Worm (Caenorhabditis elegans): ENCODE measurements around the gene F17H10.4.

Gene F17H10.4

ce11 chrX:13104966-13105365 is 21.4 kb downstream of the F17H10.4 start, which contains the start of gene F17H10.1 (continued):
- TF ChIP-seq lin-1 (GFP tag; IDR thresholded peaks at IDR 0.05), result peak; percentile 90
- TF ChIP-seq nhr-237 (tag; optimal IDR thresholded peaks at IDR 0.05), result no peak
- no peak for TF ChIP-seq lin-15B (tag; optimal IDR thresholded peaks at IDR 0.05)
- no peak for TF ChIP-seq F10B5.3 (tag; optimal IDR thresholded peaks at IDR 0.05)
- peak; percentile 62 to 84 for TF ChIP-seq daf-16 (GFP tag; optimal IDR thresholded peaks at IDR 0.05)
- TF ChIP-seq daf-16 (tag; optimal IDR thresholded peaks at IDR 0.05), result peak; percentile 92
- TF ChIP-seq unc-39 (tag; optimal IDR thresholded peaks at IDR 0.05), result no peak
- no peak for TF ChIP-seq ZK546.5 (tag; optimal IDR thresholded peaks at IDR 0.05)
- TF ChIP-seq Y5F2A.4 (GFP tag; optimal IDR thresholded peaks at IDR 0.05), result no peak
- no peak for TF ChIP-seq pha-4 (GFP tag; IDR thresholded peaks at IDR 0.05)
- no peak for TF ChIP-seq pha-4 (tag; optimal IDR thresholded peaks at IDR 0.05)
- no peak for TF ChIP-seq skn-1 (tag; optimal IDR thresholded peaks at IDR 0.05)
- peak; percentile 99 for TF ChIP-seq mdt-29 (GFP tag; IDR thresholded peaks at IDR 0.05)
- TF ChIP-seq fkh-10 (GFP tag; optimal IDR thresholded peaks at IDR 0.05), result no peak
- peak; percentile 77 for TF ChIP-seq hmg-1.1 (GFP tag; IDR thresholded peaks at IDR 0.05)
- no peak for TF ChIP-seq zag-1 (tag; optimal IDR thresholded peaks at IDR 0.05)
- no peak for TF ChIP-seq duxl-1 (tag; optimal IDR thresholded peaks at IDR 0.05; ENCODE audit: poor library complexity)
- no peak for TF ChIP-seq daf-19 (GFP tag; conservative IDR thresholded peaks at IDR 0.05)
- TF ChIP-seq gei-8 (GFP tag; optimal IDR thresholded peaks at IDR 0.05), result peak; percentile 57
- TF ChIP-seq ztf-7 (tag; optimal IDR thresholded peaks at IDR 0.05), result no peak
- peak; percentile 48 for TF ChIP-seq spr-1 (tag; optimal IDR thresholded peaks at IDR 0.05)
- TF ChIP-seq T20F7.1 (GFP tag; optimal IDR thresholded peaks at IDR 0.05), result peak; percentile 70
- no peak for TF ChIP-seq nhr-42 (GFP tag; IDR thresholded peaks at IDR 0.05)
- no peak for TF ChIP-seq arid-1 (GFP tag; conservative IDR thresholded peaks at IDR 0.05)
- TF ChIP-seq nhr-77 (tag; optimal IDR thresholded peaks at IDR 0.05), result peak; percentile 84
- no peak for TF ChIP-seq F26F4.8 (GFP tag; conservative IDR thresholded peaks at IDR 0.05)
- peak; percentile 62; the same call in 1 of the 2 replicates for TF ChIP-seq set-16 (GFP tag; IDR thresholded peaks at IDR 0.05)
- TF ChIP-seq hif-1 (tag; optimal IDR thresholded peaks at IDR 0.05), result peak; percentile 77 to 98
- TF ChIP-seq ceh-44 (GFP tag; IDR thresholded peaks at IDR 0.05), result no peak
- no peak for TF ChIP-seq ceh-62 (tag; optimal IDR thresholded peaks at IDR 0.05)
- peak; percentile 91 for TF ChIP-seq zfp-3 (GFP tag; conservative IDR thresholded peaks at IDR 0.05)
- TF ChIP-seq egl-43 (GFP tag; IDR thresholded peaks at IDR 0.05), result no peak
- TF ChIP-seq hlh-11 (tag; optimal IDR thresholded peaks at IDR 0.05), result peak; percentile 97
- no peak for TF ChIP-seq nhr-76 (tag; optimal IDR thresholded peaks at IDR 0.05)
- TF ChIP-seq ceh-20 (GFP tag; IDR thresholded peaks at IDR 0.05), result peak; percentile 80
- no peak for TF ChIP-seq F44E2.7 (GFP tag; IDR thresholded peaks at IDR 0.05)
- TF ChIP-seq egl-27 (tag; optimal IDR thresholded peaks at IDR 0.05), result no peak
- TF ChIP-seq tra-1 (GFP tag; IDR thresholded peaks at IDR 0.05), result peak; percentile 93
- peak; percentile 75; the same call in 1 of the 2 replicates for TF ChIP-seq D1046.2 (GFP tag; IDR thresholded peaks at IDR 0.05)
- TF ChIP-seq snpc-1.2 (GFP tag; IDR thresholded peaks at IDR 0.05), result no peak
- TF ChIP-seq dmd-6 (GFP tag; IDR thresholded peaks at IDR 0.05), result peak; percentile 97
- TF ChIP-seq ama-1 (optimal IDR thresholded peaks at IDR 0.05), result no peak
- peak; percentile 67 for TF ChIP-seq lin-13 (GFP tag; optimal IDR thresholded peaks at IDR 0.05)
- no peak for TF ChIP-seq lim-7 (GFP tag; IDR thresholded peaks at IDR 0.05)
- no peak for TF ChIP-seq zfp-2 (tag; optimal IDR thresholded peaks at IDR 0.05)
- TF ChIP-seq lsy-2 (tag; optimal IDR thresholded peaks at IDR 0.05), result peak in 1 of 2 experiments; percentile 57
- TF ChIP-seq saeg-2 (GFP tag; IDR thresholded peaks at IDR 0.05), result peak; percentile 50; the same call in 1 of the 2 replicates
- no peak for TF ChIP-seq lin-29 (GFP tag; IDR thresholded peaks at IDR 0.05)
- peak; percentile 91 for TF ChIP-seq mes-2 (tag; optimal IDR thresholded peaks at IDR 0.05; ENCODE audit: poor library complexity, severe bottlenecking)
- no peak for TF ChIP-seq Y48G9A.11 (GFP tag; IDR thresholded peaks at IDR 0.05)
- no peak for TF ChIP-seq tag-97 (GFP tag; IDR thresholded peaks at IDR 0.05)
- no peak for TF ChIP-seq vab-7 (GFP tag; IDR thresholded peaks at IDR 0.05)

All from whole organism, L4 larva.